Worm (Caenorhabditis elegans) whole organism, L1 larva: ENCODE data around the gene nhr-190.

Experiments
- aly-2 ChIP-seq: fragments of 150-350 bp; optimal IDR thresholded peaks from 2 replicates; lab custom pipeline; 2014; ENCODE audit warnings: missing biosample characterization, missing genetic modification characterization
- blmp-1 ChIP-seq: fragments of 150-350 bp; optimal IDR thresholded peaks from 2 replicates; lab custom pipeline; 2014; ENCODE audit warnings: missing biosample characterization, missing genetic modification characterization
- jun-1 ChIP-seq: fragments of 150-350 bp; optimal IDR thresholded peaks from 2 replicates; lab custom pipeline; 2014; ENCODE audit warnings: missing biosample characterization, missing genetic modification reagents, missing genetic modification characterization
- lsy-2 ChIP-seq, 2 experiments: fragments of 150-350 bp; optimal IDR thresholded peaks; 2 replicates each; lab custom pipeline; 2014; ENCODE audit warnings: missing biosample characterization in 2 of 2, missing genetic modification characterization in 2 of 2
- nhr-47 ChIP-seq: sonication (generic microtip); optimal IDR thresholded peaks from 2 replicates; lab custom pipeline; 2016; ENCODE audit warnings: mild to moderate bottlenecking, missing genetic modification characterization, moderate library complexity, missing compliant biosample characterization
- skn-1 ChIP-seq: fragments of 150-350 bp; optimal IDR thresholded peaks from 2 replicates; lab custom pipeline; 2014; ENCODE audit warnings: missing biosample characterization, missing genetic modification characterization

DNA sequence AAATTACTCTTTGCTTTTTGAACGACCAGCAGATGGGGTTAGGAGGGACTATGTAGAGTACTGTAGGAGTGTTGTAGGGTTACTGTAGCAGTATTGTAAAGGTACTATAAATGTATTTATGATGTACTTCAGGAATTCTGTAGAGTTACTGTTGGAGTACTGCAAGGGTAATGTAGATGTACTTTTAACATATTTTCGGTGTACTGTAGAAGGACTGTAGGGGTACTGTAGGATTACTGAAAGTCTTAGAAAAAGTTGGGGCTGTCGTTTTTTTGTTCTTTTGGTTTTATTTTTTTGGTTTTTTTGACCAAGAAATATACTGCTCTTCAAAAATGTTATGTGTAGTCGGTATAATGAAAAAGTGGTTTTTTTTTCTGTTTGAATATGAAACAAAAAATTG is 44.1 kb downstream of the nhr-190 start:
- TF ChIP-seq skn-1 (tag; lab: Kevin White, UChicago) (no peak), aly-2 (tag; lab: Kevin White, UChicago) (no peak), blmp-1 (tag; lab: Kevin White, UChicago) (no peak), lsy-2 (tag; optimal IDR thresholded peaks at IDR 0.05; lab: Kevin White, UChicago) (no peak), jun-1 (tag; lab: Kevin White, UChicago) (no peak), nhr-47 (tag; lab: Kevin White, UChicago) (no peak)
